Fruit fly (Drosophila melanogaster) whole organism, embryonic: ENCODE results near the gene nSMase.

Source experiments
- Adf1 ChIP-seq: fragments of 200-800 bp; sonication (Bioruptor generic); IDR thresholded peaks from 2 replicates; pipeline ENCODE4 v1.3.6; 2022; ENCODE audit warnings: missing biosample characterization, missing genetic modification characterization
- Atf3 ChIP-seq: fragments of 200-800 bp; sonication (Bioruptor generic); optimal IDR thresholded peaks from 3 replicates; lab custom pipeline; 2016; ENCODE audit warnings: missing biosample characterization, missing genetic modification characterization
- Bteb2 ChIP-seq: fragments of 200-800 bp; sonication (Bioruptor generic); optimal IDR thresholded peaks from 2 replicates; lab custom pipeline; 2016; ENCODE audit warnings: missing biosample characterization, missing genetic modification characterization
- CG10209 ChIP-seq: fragments of 200-800 bp; sonication (Bioruptor generic); optimal IDR thresholded peaks from 3 replicates; lab custom pipeline; 2017; ENCODE audit warnings: missing biosample characterization, mild to moderate bottlenecking, missing genetic modification characterization, missing genetic modification reagents
- CG10274 ChIP-seq: fragments of 200-800 bp; sonication (Bioruptor generic); optimal IDR thresholded peaks from 3 replicates; lab custom pipeline; 2017; ENCODE audit warnings: missing biosample characterization, mild to moderate bottlenecking, missing genetic modification characterization
- CG1233 ChIP-seq: fragments of 200-800 bp; sonication (Bioruptor generic); optimal IDR thresholded peaks from 4 replicates; lab custom pipeline; 2018; ENCODE audit warnings: missing biosample characterization, mild to moderate bottlenecking, missing genetic modification characterization
- CG12769 ChIP-seq: fragments of 200-800 bp; sonication (Bioruptor generic); optimal IDR thresholded peaks from 2 replicates; lab custom pipeline; 2019; ENCODE audit warnings: missing biosample characterization, mild to moderate bottlenecking, missing genetic modification characterization, moderate library complexity
- CG13296 ChIP-seq: fragments of 200-800 bp; sonication (Bioruptor generic); optimal IDR thresholded peaks from 3 replicates; lab custom pipeline; 2018; ENCODE audit warnings: missing biosample characterization, mild to moderate bottlenecking, missing genetic modification characterization
- CG13775 ChIP-seq: fragments of 200-800 bp; sonication (Bioruptor generic); optimal IDR thresholded peaks from 3 replicates; lab custom pipeline; 2017; ENCODE audit warnings: missing biosample characterization, mild to moderate bottlenecking, missing genetic modification characterization
- CG14050 ChIP-seq: fragments of 200-800 bp; sonication (Bioruptor generic); IDR thresholded peaks from 3 replicates; pipeline ENCODE4 v1.3.6; 2022; ENCODE audit warnings: missing biosample characterization, missing genetic modification characterization
- CG15269 ChIP-seq: fragments of 200-800 bp; sonication (Bioruptor generic); optimal IDR thresholded peaks from 2 replicates; lab custom pipeline; 2018; ENCODE audit warnings: missing biosample characterization, mild to moderate bottlenecking, missing genetic modification characterization, moderate library complexity
- CG16813 ChIP-seq: fragments of 200-800 bp; sonication (Bioruptor generic); IDR thresholded peaks from 3 replicates; pipeline ENCODE4 v1.3.6; 2022; ENCODE audit warnings: missing biosample characterization, missing genetic modification characterization; ENCODE audit not compliant: partially characterized antibody
- CG17385 ChIP-seq: fragments of 200-800 bp; sonication (Bioruptor generic); optimal IDR thresholded peaks from 3 replicates; lab custom pipeline; 2018; ENCODE audit warnings: missing biosample characterization, mild to moderate bottlenecking, missing genetic modification characterization
- CG30020 ChIP-seq: fragments of 200-800 bp; optimal IDR thresholded peaks from 2 replicates; lab custom pipeline; 2019; ENCODE audit warnings: missing biosample characterization, mild to moderate bottlenecking, missing genetic modification characterization, moderate library complexity
- CG31365 ChIP-seq: fragments of 200-800 bp; sonication (Bioruptor generic); optimal IDR thresholded peaks from 2 replicates; lab custom pipeline; 2018; ENCODE audit warnings: missing biosample characterization, mild to moderate bottlenecking, missing genetic modification characterization
- CG32532 ChIP-seq: fragments of 200-800 bp; sonication (Bioruptor generic); IDR thresholded peaks from 2 replicates; pipeline ENCODE4 v1.3.6; 2022; ENCODE audit warnings: missing biosample characterization, missing genetic modification characterization
- CG3847 ChIP-seq: fragments of 200-800 bp; sonication (Bioruptor generic); IDR thresholded peaks from 2 replicates; pipeline ENCODE4 v1.3.6; 2022; ENCODE audit warnings: missing biosample characterization, missing genetic modification characterization
- CG4328 ChIP-seq: fragments of 200-800 bp; sonication (Bioruptor generic); optimal IDR thresholded peaks from 3 replicates; lab custom pipeline; 2017; ENCODE audit warnings: missing biosample characterization, missing genetic modification reagents, missing genetic modification characterization
- CG6175 ChIP-seq: fragments of 200-800 bp; sonication (Bioruptor generic); IDR thresholded peaks from 3 replicates; pipeline ENCODE4 v1.3.6; 2022; ENCODE audit warnings: missing biosample characterization, missing genetic modification characterization
- CG6272 ChIP-seq: fragments of 200-800 bp; sonication (Bioruptor generic); IDR thresholded peaks from 2 replicates; pipeline ENCODE4 v1.3.6; 2022; ENCODE audit warnings: missing biosample characterization, missing genetic modification characterization
- CG6765 ChIP-seq: fragments of 200-800 bp; sonication (Bioruptor generic); optimal IDR thresholded peaks from 3 replicates; lab custom pipeline; 2017; ENCODE audit warnings: missing biosample characterization, mild to moderate bottlenecking, missing genetic modification characterization
- CG7271 ChIP-seq: fragments of 200-800 bp; sonication (Bioruptor generic); optimal IDR thresholded peaks from 2 replicates; lab custom pipeline; 2018; ENCODE audit warnings: missing biosample characterization, mild to moderate bottlenecking, missing genetic modification characterization, moderate library complexity
- CG7839 ChIP-seq: fragments of 200-800 bp; sonication (Bioruptor generic); optimal IDR thresholded peaks from 3 replicates; lab custom pipeline; 2018; ENCODE audit warnings: missing biosample characterization, mild to moderate bottlenecking, missing genetic modification characterization, moderate library complexity
- CG9876 ChIP-seq: fragments of 200-800 bp; sonication (Bioruptor generic); optimal IDR thresholded peaks from 2 replicates; lab custom pipeline; 2016; ENCODE audit warnings: missing biosample characterization, missing genetic modification characterization
- Dbx ChIP-seq: fragments of 200-800 bp; sonication (Bioruptor generic); IDR thresholded peaks from 3 replicates; pipeline ENCODE4 v1.3.6; 2022; ENCODE audit warnings: missing biosample characterization, missing genetic modification characterization
- HLHmδ ChIP-seq: fragments of 200-800 bp; sonication (Bioruptor generic); optimal IDR thresholded peaks from 2 replicates; lab custom pipeline; 2018; ENCODE audit warnings: missing biosample characterization, mild to moderate bottlenecking, missing genetic modification characterization, moderate library complexity
- HmgD ChIP-seq: fragments of 200-800 bp; sonication (Bioruptor generic); optimal IDR thresholded peaks from 3 replicates; lab custom pipeline; 2016; ENCODE audit warnings: missing biosample characterization, missing genetic modification characterization
- MESR4 ChIP-seq: fragments of 200-800 bp; sonication (Bioruptor generic); optimal IDR thresholded peaks from 2 replicates; lab custom pipeline; 2018; ENCODE audit warnings: missing biosample characterization, mild to moderate bottlenecking, missing genetic modification characterization, moderate library complexity
- Nf-YA ChIP-seq: fragments of 200-800 bp; sonication (Bioruptor generic); IDR thresholded peaks from 2 replicates; pipeline ENCODE4 v1.3.6; 2022; ENCODE audit warnings: missing biosample characterization, missing genetic modification characterization
- Opbp ChIP-seq: fragments of 200-800 bp; sonication (Bioruptor generic); IDR thresholded peaks from 3 replicates; pipeline ENCODE4 v1.3.6; 2022; ENCODE audit warnings: missing biosample characterization, missing genetic modification characterization; ENCODE audit not compliant: partially characterized antibody
- Sry-δ ChIP-seq: fragments of 200-800 bp; sonication (Bioruptor generic); optimal IDR thresholded peaks from 2 replicates; lab custom pipeline; 2016; ENCODE audit warnings: missing biosample characterization, missing genetic modification characterization
- cato ChIP-seq: fragments of 200-800 bp; sonication (Bioruptor generic); optimal IDR thresholded peaks from 2 replicates; lab custom pipeline; 2016; ENCODE audit warnings: missing biosample characterization, missing genetic modification characterization, borderline replicate concordance
- ci ChIP-seq: fragments of 200-800 bp; sonication (Bioruptor generic); IDR thresholded peaks from 3 replicates; pipeline ENCODE4 v1.3.6; 2022; ENCODE audit warnings: missing biosample characterization, missing genetic modification characterization
- disco-r ChIP-seq: fragments of 200-800 bp; sonication (Bioruptor generic); optimal IDR thresholded peaks from 2 replicates; lab custom pipeline; 2016; ENCODE audit warnings: missing biosample characterization, missing genetic modification characterization
- dmrt99B ChIP-seq: fragments of 200-800 bp; sonication (Bioruptor generic); optimal IDR thresholded peaks from 2 replicates; lab custom pipeline; 2018; ENCODE audit warnings: missing biosample characterization, mild to moderate bottlenecking, missing genetic modification characterization, moderate library complexity
- eve ChIP-seq, 2 experiments: fragments of >200 bp; optimal IDR thresholded peaks; 2 replicates each; lab custom pipeline; 2017; ENCODE audit warnings: missing biosample characterization in 2 of 2, missing genetic modification characterization in 2 of 2
- eyg ChIP-seq: fragments of 200-800 bp; sonication (Bioruptor generic); optimal IDR thresholded peaks from 3 replicates; lab custom pipeline; 2016; ENCODE audit warnings: missing biosample characterization, missing genetic modification characterization
- gce ChIP-seq: fragments of 200-800 bp; sonication (Bioruptor generic); IDR thresholded peaks from 3 replicates; pipeline ENCODE4 v1.3.6; 2022; ENCODE audit warnings: missing biosample characterization, missing genetic modification characterization
- gsb ChIP-seq: fragments of 200-800 bp; sonication (Bioruptor generic); IDR thresholded peaks from 2 replicates; pipeline ENCODE4 v1.3.6; 2022; ENCODE audit warnings: missing biosample characterization, missing genetic modification characterization
- hkb ChIP-seq, 2 experiments: fragments of 200-800 bp in 1 of 2; fragments of >200 bp in 1 of 2; sonication (Bioruptor generic) in 1 of 2; IDR thresholded peaks in 1 of 2; optimal IDR thresholded peaks in 1 of 2; 2 replicates each; pipeline versions ENCODE4 v1.3.6 to Lab custom; 2017 to 2022; ENCODE audit warnings: missing biosample characterization in 1 of 2, missing genetic modification characterization in 1 of 2
- p53 ChIP-seq: fragments of 200-800 bp; sonication (Bioruptor generic); optimal IDR thresholded peaks from 2 replicates; lab custom pipeline; 2016; ENCODE audit warnings: missing biosample characterization, missing genetic modification characterization
- pan ChIP-seq, 4 experiments: fragments of >200 bp in 3 of 4; fragments of 200-800 bp in 1 of 4; sonication (Bioruptor generic) in 1 of 4; optimal IDR thresholded peaks in 3 of 4; IDR thresholded peaks in 1 of 4; 2 replicates each; pipeline versions ENCODE4 v1.3.6 to Lab custom; 2017 to 2022; ENCODE audit warnings: missing biosample characterization in 2 of 4, missing genetic modification characterization in 2 of 4, mixed read lengths in 1 of 4
- pnt ChIP-seq: fragments of 200-800 bp; sonication (Bioruptor generic); optimal IDR thresholded peaks from 3 replicates; lab custom pipeline; 2016; ENCODE audit warnings: missing biosample characterization, missing genetic modification characterization
- schlank ChIP-seq: fragments of 200-800 bp; sonication (Bioruptor generic); optimal IDR thresholded peaks from 2 replicates; lab custom pipeline; 2018; ENCODE audit warnings: missing biosample characterization, mild to moderate bottlenecking, missing genetic modification characterization
- sens ChIP-seq: fragments of 200-800 bp; sonication (Bioruptor generic); peaks from one replicate; lab custom pipeline; 2016; ENCODE audit warnings: missing biosample characterization, missing genetic modification characterization
- sisA ChIP-seq: fragments of 200-800 bp; sonication (Bioruptor generic); IDR thresholded peaks from 2 replicates; pipeline ENCODE4 v1.3.6; 2022; ENCODE audit warnings: missing biosample characterization, missing genetic modification characterization
- tap ChIP-seq: fragments of 200-800 bp; optimal IDR thresholded peaks from 3 replicates; lab custom pipeline; 2019; ENCODE audit warnings: missing biosample characterization, mild to moderate bottlenecking, missing genetic modification characterization, moderate library complexity
- trem ChIP-seq: fragments of 200-800 bp; optimal IDR thresholded peaks from 3 replicates; lab custom pipeline; 2019; ENCODE audit warnings: missing biosample characterization, mild to moderate bottlenecking, missing genetic modification characterization, moderate library complexity
- trh ChIP-seq: fragments of 200-800 bp; sonication (Bioruptor generic); optimal IDR thresholded peaks from 2 replicates; lab custom pipeline; 2016; ENCODE audit warnings: missing biosample characterization, missing genetic modification characterization
- unpg ChIP-seq: fragments of 200-800 bp; sonication (Bioruptor generic); optimal IDR thresholded peaks from 3 replicates; lab custom pipeline; 2018; ENCODE audit warnings: missing biosample characterization, mild to moderate bottlenecking, missing genetic modification characterization, moderate library complexity

nSMase gene

dm6 chr3L:3179474-3179873 is 39.5 kb upstream of the nSMase start (continued):
- TF ChIP-seq CG13296: peak; percentile 91
- peak; percentile 68 for TF ChIP-seq schlank (tag; lab: Kevin White, UChicago)
- TF ChIP-seq eyg (GFP tag; lab: Kevin White, UChicago): peak; percentile 78
- peak; percentile 89 for TF ChIP-seq CG1233 (GFP tag; lab: Kevin White, UChicago)
- peak; percentile 79 for TF ChIP-seq CG10209 (GFP tag; lab: Kevin White, UChicago)
- peak; percentile 85 for TF ChIP-seq gce (GFP tag; lab: Robert Waterston, UW)
- peak; percentile 68 for TF ChIP-seq CG14050 (GFP tag; lab: Robert Waterston, UW)
- no peak for TF ChIP-seq Opbp
- no peak for TF ChIP-seq CG30020 (tag; lab: Kevin White, UChicago)
- TF ChIP-seq CG3847: peak; percentile 70
- TF ChIP-seq cato: peak; percentile 45
- TF ChIP-seq CG16813 (GFP tag; lab: Robert Waterston, UW): no peak
- TF ChIP-seq CG4328 (GFP tag; lab: Kevin White, UChicago): peak; percentile 48
- TF ChIP-seq p53: no peak
- no peak for TF ChIP-seq HLHmδ (GFP tag; lab: Kevin White, UChicago)
- TF ChIP-seq unpg (GFP tag; lab: Kevin White, UChicago): peak; percentile 94
- no peak for TF ChIP-seq CG9876
- no peak for TF ChIP-seq eve (GFP tag; optimal IDR thresholded peaks at IDR 0.05; lab: Kevin White, UChicago)
- TF ChIP-seq CG17385 (GFP tag; lab: Kevin White, UChicago): peak; percentile 82
- TF ChIP-seq CG6272 (GFP tag; lab: Robert Waterston, UW): peak; percentile 75
- peak; percentile 97 for TF ChIP-seq sens (GFP tag; lab: Kevin White, UChicago)
- TF ChIP-seq CG13775: peak; percentile 78
- TF ChIP-seq CG7271 (tag; lab: Kevin White, UChicago): peak; percentile 55
- TF ChIP-seq Nf-YA (GFP tag; lab: Robert Waterston, UW): peak; percentile 72
- peak; percentile 84 for TF ChIP-seq Dbx (GFP tag; lab: Robert Waterston, UW)
- peak; percentile 78 for TF ChIP-seq CG6175
- TF ChIP-seq Adf1 (GFP tag; lab: Robert Waterston, UW): peak; percentile 41; the same call in 1 of the 2 replicates
- peak; percentile 89 for TF ChIP-seq CG32532 (GFP tag; lab: Robert Waterston, UW)
- peak; percentile 88 for TF ChIP-seq tap (tag; lab: Kevin White, UChicago)
- peak; percentile 31 for TF ChIP-seq Atf3
- TF ChIP-seq pan (optimal IDR thresholded peaks at IDR 0.05; lab: Kevin White, UChicago): no peak
- peak in 1 of 2 experiments; percentile 92 for TF ChIP-seq pan (GFP tag; optimal IDR thresholded peaks at IDR 0.05 in 1 of 2, IDR thresholded peaks at IDR 0.05 in 1 of 2)
- peak; percentile 79 for TF ChIP-seq disco-r
- TF ChIP-seq CG31365 (tag; lab: Kevin White, UChicago): peak; percentile 72
- peak; percentile 84 for TF ChIP-seq CG6765 (GFP tag; lab: Kevin White, UChicago)
- peak; percentile 90 for TF ChIP-seq CG12769 (tag; lab: Kevin White, UChicago)
- peak; percentile 89 for TF ChIP-seq ci (GFP tag; lab: Robert Waterston, UW)
- TF ChIP-seq Sry-δ (GFP tag; lab: Kevin White, UChicago): no peak
- TF ChIP-seq sisA (GFP tag; lab: Robert Waterston, UW): peak; percentile 84
- TF ChIP-seq pnt: peak; percentile 70
- peak; percentile 60 for TF ChIP-seq CG10274 (GFP tag; lab: Kevin White, UChicago)
- TF ChIP-seq trem (tag; lab: Kevin White, UChicago): peak; percentile 87
- no peak for TF ChIP-seq hkb (optimal IDR thresholded peaks at IDR 0.05; lab: Kevin White, UChicago)
- TF ChIP-seq hkb (GFP tag; IDR thresholded peaks at IDR 0.05; lab: Robert Waterston, UW): peak; percentile 95
- TF ChIP-seq gsb: peak; percentile 88
- TF ChIP-seq Bteb2 (GFP tag; lab: Kevin White, UChicago): peak; percentile 81
- no peak for TF ChIP-seq MESR4 (GFP tag; lab: Kevin White, UChicago)
- TF ChIP-seq CG15269 (tag; lab: Kevin White, UChicago): peak; percentile 91
- peak; percentile 92 for TF ChIP-seq CG7839
- peak; percentile 38 for TF ChIP-seq trh (GFP tag; lab: Kevin White, UChicago)
- TF ChIP-seq dmrt99B (tag; lab: Kevin White, UChicago): no peak
- no peak for TF ChIP-seq HmgD (GFP tag; lab: Kevin White, UChicago)
